Worm (Caenorhabditis elegans): ENCODE results near the gene del-2.

- no peak for TF ChIP-seq nhr-237 (tag; optimal IDR thresholded peaks at IDR 0.05)
- no peak for TF ChIP-seq unc-39 (tag; optimal IDR thresholded peaks at IDR 0.05)
- TF ChIP-seq pha-4 (tag; optimal IDR thresholded peaks at IDR 0.05) = no peak
- no peak for TF ChIP-seq lsy-2 (tag; optimal IDR thresholded peaks at IDR 0.05)
- no peak for TF ChIP-seq lin-13 (tag; optimal IDR thresholded peaks at IDR 0.05)
Measured at ce11 chrIV:9655556-9655955, 13.7 kb upstream of the del-2 start.
